Worm (Caenorhabditis elegans) whole organism, L4 larva: ENCODE measurements around the gene wip-1.

Experiments used
- lin-15B ChIP-seq: fragments of 150-350 bp; sonication (generic microtip); optimal IDR thresholded peaks from 3 replicates; lab custom pipeline; 2014; ENCODE audit warnings: missing biosample characterization, missing genetic modification characterization
- nhr-237 ChIP-seq: sonication (generic microtip); optimal IDR thresholded peaks from 2 replicates; lab custom pipeline; 2017; ENCODE audit warnings: missing biosample characterization, missing genetic modification characterization
- nhr-76 ChIP-seq: fragments of 150-350 bp; optimal IDR thresholded peaks from 2 replicates; lab custom pipeline; 2014; ENCODE audit warnings: missing biosample characterization, missing genetic modification characterization
- zag-1 ChIP-seq: fragments of 150-350 bp; optimal IDR thresholded peaks from 2 replicates; lab custom pipeline; 2014; ENCODE audit warnings: missing biosample characterization, missing genetic modification characterization
- ztf-11 ChIP-seq: fragments of 150-350 bp; optimal IDR thresholded peaks from 2 replicates; lab custom pipeline; 2014; ENCODE audit warnings: missing biosample characterization, missing genetic modification characterization

ce11 chrIII:5022964-5023363 is 4.5 kb downstream of the wip-1 start, which contains the start of gene R144.13:
- TF ChIP-seq ztf-11 (tag; lab: Kevin White, UChicago) (no peak), zag-1 (tag; lab: Kevin White, UChicago) (no peak), lin-15B (tag; lab: Kevin White, UChicago) (no peak), nhr-237 (tag; lab: Kevin White, UChicago) (no peak), nhr-76 (tag; lab: Kevin White, UChicago) (no peak)
